Worm (Caenorhabditis elegans) whole organism, L4/young adult: Measurements from ENCODE around the gene ddb-1.

Source experiments
- W03F9.2 ChIP-seq: fragments of 150-350 bp; optimal IDR thresholded peaks from 2 replicates; lab custom pipeline; 2014; ENCODE audit warnings: missing biosample characterization, missing genetic modification characterization
- dao-5 ChIP-seq: sonication (generic microtip); optimal IDR thresholded peaks from 2 replicates; lab custom pipeline; 2016; ENCODE audit warnings: missing genotype, missing genetic modification characterization, moderate library complexity, missing compliant biosample characterization
- him-1 ChIP-seq: sonication (generic microtip); optimal IDR thresholded peaks from 2 replicates; lab custom pipeline; 2016; ENCODE audit warnings: missing genotype, missing genetic modification reagents, missing genetic modification characterization, missing compliant biosample characterization

ce11 chrIV:12085120-12085519, 35.8 kb downstream of the ddb-1 start, which contains the start of gene rbm-34:
- TF ChIP-seq him-1 (tag; lab: Kevin White, UChicago) (no peak), dao-5 (tag; lab: Kevin White, UChicago) (no peak), W03F9.2 (tag; lab: Kevin White, UChicago) (no peak)
